Worm (Caenorhabditis elegans) whole organism, L1 larva: ENCODE data around the gene che-11.

Experiments used
- C16A3.4 ChIP-seq: fragments of 150-350 bp; optimal IDR thresholded peaks from 2 replicates; lab custom pipeline; 2014; ENCODE audit warnings: missing biosample characterization, missing genetic modification characterization
- F16B12.6 ChIP-seq: fragments of 150-350 bp; optimal IDR thresholded peaks from 2 replicates; lab custom pipeline; 2014; ENCODE audit warnings: missing biosample characterization, missing genetic modification characterization
- Y116A8C.19 ChIP-seq: sonication (generic microtip); optimal IDR thresholded peaks from 2 replicates; lab custom pipeline; 2016; ENCODE audit warnings: missing compliant biosample characterization, missing genetic modification characterization, borderline replicate concordance
- alr-1 ChIP-seq: fragments of 200-800 bp; sonication (Bioruptor generic); optimal IDR thresholded peaks from 2 replicates; lab custom pipeline; 2018; ENCODE audit warnings: borderline replicate concordance, mild to moderate bottlenecking, missing genetic modification characterization, missing compliant biosample characterization
- aly-2 ChIP-seq: fragments of 150-350 bp; optimal IDR thresholded peaks from 2 replicates; lab custom pipeline; 2014; ENCODE audit warnings: missing biosample characterization, missing genetic modification characterization
- blmp-1 ChIP-seq: fragments of 150-350 bp; optimal IDR thresholded peaks from 2 replicates; lab custom pipeline; 2014; ENCODE audit warnings: missing biosample characterization, missing genetic modification characterization
- ceh-8 ChIP-seq: fragments of 200-800 bp; sonication (Bioruptor generic); optimal IDR thresholded peaks from 2 replicates; lab custom pipeline; 2018; ENCODE audit warnings: mild to moderate bottlenecking, missing genetic modification characterization, moderate library complexity, missing compliant biosample characterization
- ceh-90 ChIP-seq: sonication (generic microtip); optimal IDR thresholded peaks from 2 replicates; lab custom pipeline; 2016; ENCODE audit warnings: missing genetic modification characterization, missing compliant biosample characterization
- dpl-1 ChIP-seq, 3 experiments: fragments of 150-350 bp in 2 of 3; sonication (generic microtip) in 1 of 3; optimal IDR thresholded peaks; 2 replicates each; lab custom pipeline; 2014 to 2017; ENCODE audit warnings: missing biosample characterization in 3 of 3, missing genetic modification characterization in 3 of 3, missing genetic modification reagents in 3 of 3
- efl-1 ChIP-seq, 4 experiments: fragments of 150-350 bp; optimal IDR thresholded peaks in 3 of 4; peaks in 1 of 4; 1 replicate in 1 of 4; 2 replicates in 3 of 4; lab custom pipeline; 2014; ENCODE audit warnings: missing biosample characterization in 2 of 4, missing genetic modification characterization in 2 of 4, missing genetic modification reagents in 2 of 4
- egl-13 ChIP-seq: sonication (generic microtip); optimal IDR thresholded peaks from 2 replicates; lab custom pipeline; 2016; ENCODE audit warnings: missing genotype, missing genetic modification reagents, missing genetic modification characterization, missing compliant biosample characterization
- egl-27 ChIP-seq, 2 experiments: fragments of 150-350 bp in 1 of 2; sonication (generic microtip); optimal IDR thresholded peaks; 3 replicates each; lab custom pipeline; 2017 to 2018; ENCODE audit warnings: missing biosample characterization in 2 of 2, missing genetic modification characterization in 2 of 2, missing genetic modification reagents in 2 of 2
- elt-3 ChIP-seq, 6 experiments: fragments of 150-350 bp in 1 of 6; sonication (generic microtip); optimal IDR thresholded peaks; 2 replicates each; lab custom pipeline; 2017 to 2018; ENCODE audit warnings: missing biosample characterization in 6 of 6, missing genetic modification characterization in 6 of 6, inconsistent platforms in 1 of 6
- fkh-10 ChIP-seq: sonication (generic microtip); optimal IDR thresholded peaks from 2 replicates; lab custom pipeline; 2017; ENCODE audit warnings: missing biosample characterization, missing genetic modification reagents, missing genetic modification characterization
- fkh-4 ChIP-seq: sonication (generic microtip); optimal IDR thresholded peaks from 2 replicates; lab custom pipeline; 2016; ENCODE audit warnings: missing compliant biosample characterization, missing genetic modification characterization, borderline replicate concordance
- fkh-8 ChIP-seq: sonication (generic microtip); optimal IDR thresholded peaks from 2 replicates; lab custom pipeline; 2016; ENCODE audit warnings: mild to moderate bottlenecking, missing genetic modification characterization, missing compliant biosample characterization
- grh-1 ChIP-seq: fragments of 200-800 bp; sonication (Bioruptor generic); IDR thresholded peaks from 2 replicates; pipeline ENCODE4 v1.3.6; 2022; ENCODE audit warnings: missing genetic modification reagents, missing genetic modification characterization, missing compliant biosample characterization
- hlh-17 ChIP-seq: fragments of 200-800 bp; sonication (Bioruptor generic); optimal IDR thresholded peaks from 2 replicates; lab custom pipeline; 2018; ENCODE audit warnings: missing genetic modification characterization, mild to moderate bottlenecking, missing compliant biosample characterization, moderate library complexity, borderline replicate concordance
- hlh-4 ChIP-seq: sonication (generic microtip); optimal IDR thresholded peaks from 2 replicates; lab custom pipeline; 2016; ENCODE audit warnings: mild to moderate bottlenecking, missing genetic modification characterization, missing compliant biosample characterization
- lin-13 ChIP-seq: fragments of 150-350 bp; optimal IDR thresholded peaks from 2 replicates; lab custom pipeline; 2014; ENCODE audit warnings: missing biosample characterization, missing genetic modification reagents, missing genetic modification characterization
- lin-39 ChIP-seq: fragments of 150-350 bp; optimal IDR thresholded peaks from 2 replicates; lab custom pipeline; 2014; ENCODE audit warnings: missing biosample characterization, missing genetic modification reagents, missing genetic modification characterization
- lir-3 ChIP-seq: sonication (generic microtip); optimal IDR thresholded peaks from 2 replicates; lab custom pipeline; 2016; ENCODE audit warnings: mild to moderate bottlenecking, missing genetic modification characterization, moderate library complexity, missing compliant biosample characterization; ENCODE audit not compliant: poor library complexity
- mef-2 ChIP-seq: fragments of 150-350 bp; optimal IDR thresholded peaks from 2 replicates; lab custom pipeline; 2014; ENCODE audit warnings: missing biosample characterization, missing genetic modification characterization
- nhr-12 ChIP-seq: sonication (generic microtip); optimal IDR thresholded peaks from 2 replicates; lab custom pipeline; 2017; ENCODE audit warnings: missing biosample characterization, missing genetic modification characterization
- nhr-19 ChIP-seq: fragments of 200-800 bp; sonication (Bioruptor generic); conservative IDR thresholded peaks from 2 replicates; pipeline ENCODE4 v1.3.6; 2022; ENCODE audit warnings: missing genetic modification characterization, missing compliant biosample characterization
- nhr-28 ChIP-seq: fragments of 150-350 bp; optimal IDR thresholded peaks from 2 replicates; lab custom pipeline; 2014; ENCODE audit warnings: missing biosample characterization, missing genetic modification characterization
- nhr-47 ChIP-seq: sonication (generic microtip); optimal IDR thresholded peaks from 2 replicates; lab custom pipeline; 2016; ENCODE audit warnings: mild to moderate bottlenecking, missing genetic modification characterization, moderate library complexity, missing compliant biosample characterization
- nhr-84 ChIP-seq: sonication (generic microtip); optimal IDR thresholded peaks from 2 replicates; lab custom pipeline; 2017; ENCODE audit warnings: missing biosample characterization, missing genetic modification characterization
- nhr-85 ChIP-seq: sonication (generic microtip); peaks from one replicate; lab custom pipeline; 2016; ENCODE audit warnings: missing genetic modification characterization, inconsistent platforms, missing compliant biosample characterization
- nhr-90 ChIP-seq: sonication (generic microtip); optimal IDR thresholded peaks from 2 replicates; lab custom pipeline; 2016; ENCODE audit warnings: mild to moderate bottlenecking, missing genetic modification characterization, missing compliant biosample characterization; ENCODE audit not compliant: poor library complexity
- rnt-1 ChIP-seq: sonication (generic microtip); optimal IDR thresholded peaks from 2 replicates; lab custom pipeline; 2016; ENCODE audit warnings: mild to moderate bottlenecking, missing genetic modification characterization, moderate library complexity, missing compliant biosample characterization
- skn-1 ChIP-seq: fragments of 150-350 bp; optimal IDR thresholded peaks from 2 replicates; lab custom pipeline; 2014; ENCODE audit warnings: missing biosample characterization, missing genetic modification characterization
- snpc-4 ChIP-seq: fragments of 150-350 bp; optimal IDR thresholded peaks from 2 replicates; lab custom pipeline; 2014; ENCODE audit warnings: missing biosample characterization, missing genetic modification characterization
- snu-23 ChIP-seq: sonication (generic microtip); optimal IDR thresholded peaks from 2 replicates; lab custom pipeline; 2016; ENCODE audit warnings: missing genetic modification characterization, missing compliant biosample characterization
- sox-4 ChIP-seq: sonication (generic microtip); optimal IDR thresholded peaks from 2 replicates; lab custom pipeline; 2016; ENCODE audit warnings: missing genetic modification characterization, missing compliant biosample characterization
- unc-130 ChIP-seq: fragments of 150-350 bp; optimal IDR thresholded peaks from 2 replicates; lab custom pipeline; 2017; ENCODE audit warnings: missing biosample characterization, missing genetic modification characterization, inconsistent platforms
- unc-86 ChIP-seq: sonication (generic microtip); optimal IDR thresholded peaks from 2 replicates; lab custom pipeline; 2016; ENCODE audit warnings: missing genetic modification characterization, missing compliant biosample characterization
- unc-98 ChIP-seq: fragments of 200-800 bp; sonication (Bioruptor generic); IDR thresholded peaks from 2 replicates; pipeline ENCODE4 v1.3.6; 2022; ENCODE audit warnings: missing genetic modification characterization, missing compliant biosample characterization
- xbp-1 ChIP-seq: sonication (generic microtip); optimal IDR thresholded peaks from 2 replicates; lab custom pipeline; 2016; ENCODE audit warnings: missing genetic modification characterization, missing compliant biosample characterization
- zag-1 ChIP-seq: fragments of 150-350 bp; optimal IDR thresholded peaks from 2 replicates; lab custom pipeline; 2014; ENCODE audit warnings: missing biosample characterization, missing genetic modification characterization
- zip-4 ChIP-seq: fragments of 200-800 bp; sonication (Bioruptor generic); optimal IDR thresholded peaks from 2 replicates; lab custom pipeline; 2018; ENCODE audit warnings: mild to moderate bottlenecking, missing genetic modification characterization, moderate library complexity, missing compliant biosample characterization

che-11 gene

DNA sequence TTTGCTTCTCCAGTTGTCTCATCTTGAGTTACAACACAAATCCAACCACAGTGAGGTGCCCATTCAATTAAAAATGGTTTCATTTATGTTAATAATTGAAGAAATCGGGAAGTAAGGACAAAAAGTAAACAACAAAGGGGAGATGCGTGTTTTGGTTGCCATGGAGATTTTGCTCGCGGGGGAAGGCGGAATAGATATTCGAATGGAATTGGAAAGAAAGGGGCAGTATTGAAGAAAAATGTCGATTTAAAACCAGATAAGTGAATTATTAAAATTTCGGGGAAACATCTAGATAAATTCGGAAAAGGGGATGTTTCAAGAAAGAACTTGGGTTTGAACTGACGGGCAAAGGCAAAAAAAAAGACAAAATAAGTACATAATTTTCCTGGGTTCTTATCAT is at the start of gene che-11:
Gene che-11, minus strand, starts transcription at position 101 of the 400 bp plus-strand sequence.
- TF ChIP-seq unc-98 (GFP tag; lab: Robert Waterston, UW): no peak
- TF ChIP-seq lir-3: no peak
- no peak for TF ChIP-seq nhr-47
- TF ChIP-seq fkh-10 (GFP tag; lab: Kevin White, UChicago): no peak
- TF ChIP-seq C16A3.4 (tag; lab: Kevin White, UChicago): no peak
- no peak for TF ChIP-seq fkh-8
- TF ChIP-seq nhr-28 (tag; lab: Kevin White, UChicago): no peak
- no peak for TF ChIP-seq elt-3 (tag; optimal IDR thresholded peaks at IDR 0.05; lab: Kevin White, UChicago)
- no peak for TF ChIP-seq unc-130 (tag; lab: Kevin White, UChicago)
- TF ChIP-seq xbp-1 (tag; lab: Kevin White, UChicago): no peak
- TF ChIP-seq nhr-90 (tag; lab: Kevin White, UChicago): no peak
- TF ChIP-seq hlh-17 (GFP tag; lab: Kevin White, UChicago): no peak
- no peak for TF ChIP-seq nhr-19 (GFP tag; lab: Robert Waterston, UW)
- TF ChIP-seq F16B12.6 (tag; lab: Kevin White, UChicago): no peak
- no peak for TF ChIP-seq fkh-4 (tag; lab: Kevin White, UChicago)
- no peak for TF ChIP-seq alr-1 (tag; lab: Kevin White, UChicago)
- TF ChIP-seq ceh-8 (GFP tag; lab: Kevin White, UChicago): no peak
- no peak for TF ChIP-seq mef-2 (tag; lab: Kevin White, UChicago)
- no peak for TF ChIP-seq snpc-4
- TF ChIP-seq rnt-1: no peak

ce11 chrV:12199474-12199873 is 49.0 kb upstream of the che-11 start:
- TF ChIP-seq unc-86 (tag; lab: Kevin White, UChicago): no peak
- TF ChIP-seq nhr-85: no peak
- no peak for TF ChIP-seq efl-1 (optimal IDR thresholded peaks at IDR 0.05; lab: Kevin White, UChicago)
- TF ChIP-seq efl-1 (GFP tag; optimal IDR thresholded peaks at IDR 0.05 in 1 of 2; lab: Kevin White, UChicago): no peak
- TF ChIP-seq elt-3 (tag; optimal IDR thresholded peaks at IDR 0.05; lab: Kevin White, UChicago): peak in 1 of 6 experiments; percentile 92
- TF ChIP-seq aly-2 (tag; lab: Kevin White, UChicago): no peak
- TF ChIP-seq egl-13 (tag; lab: Kevin White, UChicago): no peak
- no peak for TF ChIP-seq lin-13 (GFP tag; lab: Kevin White, UChicago)
- peak; percentile 97 for TF ChIP-seq blmp-1 (tag; lab: Kevin White, UChicago)
- no peak for TF ChIP-seq sox-4 (tag; lab: Kevin White, UChicago)

ce11 chrV:12198545-12198944 is 48.0 kb upstream of the che-11 start, which contains the start of gene lon-3:
Gene lon-3 (minus strand): TSS chrV:12198645.
- no peak for TF ChIP-seq unc-98 (GFP tag; lab: Robert Waterston, UW)
- no peak for TF ChIP-seq nhr-84 (tag; lab: Kevin White, UChicago)
- no peak for TF ChIP-seq nhr-12 (tag; lab: Kevin White, UChicago)
- TF ChIP-seq xbp-1 (tag; lab: Kevin White, UChicago): no peak
- no peak for TF ChIP-seq grh-1 (GFP tag; lab: Robert Waterston, UW)
- TF ChIP-seq hlh-4: no peak
- no peak for TF ChIP-seq ceh-8 (GFP tag; lab: Kevin White, UChicago)
- no peak for TF ChIP-seq skn-1 (tag; lab: Kevin White, UChicago)
- TF ChIP-seq fkh-10 (GFP tag; lab: Kevin White, UChicago): no peak
- no peak for TF ChIP-seq efl-1 (optimal IDR thresholded peaks at IDR 0.05; lab: Kevin White, UChicago)
- no peak for TF ChIP-seq efl-1 (GFP tag; optimal IDR thresholded peaks at IDR 0.05 in 1 of 2; lab: Kevin White, UChicago)
- no peak for TF ChIP-seq lin-39 (tag; lab: Kevin White, UChicago)
- no peak for TF ChIP-seq ceh-90 (tag; lab: Kevin White, UChicago)
- no peak for TF ChIP-seq Y116A8C.19 (tag; lab: Kevin White, UChicago)
- no peak for TF ChIP-seq snu-23 (GFP tag; lab: Kevin White, UChicago)
- no peak for TF ChIP-seq egl-27 (tag; optimal IDR thresholded peaks at IDR 0.05; lab: Kevin White, UChicago)
- TF ChIP-seq nhr-47: no peak
- TF ChIP-seq dpl-1 (GFP tag; optimal IDR thresholded peaks at IDR 0.05; lab: Kevin White, UChicago): no peak
- no peak for TF ChIP-seq zip-4 (GFP tag; lab: Kevin White, UChicago)
- TF ChIP-seq zag-1 (tag; lab: Kevin White, UChicago): no peak
